Fruit fly (Drosophila melanogaster) whole organism, embryonic: ENCODE data around the gene CG34303.

Experiments used
- CG10543 ChIP-seq: fragments of 200-800 bp; sonication (Bioruptor generic); optimal IDR thresholded peaks from 3 replicates; lab custom pipeline; 2017; ENCODE audit warnings: missing biosample characterization, mild to moderate bottlenecking, missing genetic modification characterization, moderate library complexity
- CG11085 ChIP-seq: fragments of 200-800 bp; sonication (Bioruptor generic); IDR thresholded peaks from 2 replicates; pipeline ENCODE4 v1.3.6; 2022; ENCODE audit warnings: missing biosample characterization, missing genetic modification characterization
- CG12071 ChIP-seq: fragments of 200-800 bp; sonication (Bioruptor generic); optimal IDR thresholded peaks from 3 replicates; lab custom pipeline; 2018; ENCODE audit warnings: missing biosample characterization, mild to moderate bottlenecking, missing genetic modification characterization
- CG13296 ChIP-seq: fragments of 200-800 bp; sonication (Bioruptor generic); optimal IDR thresholded peaks from 3 replicates; lab custom pipeline; 2018; ENCODE audit warnings: missing biosample characterization, mild to moderate bottlenecking, missing genetic modification characterization
- CG14050 ChIP-seq: fragments of 200-800 bp; sonication (Bioruptor generic); IDR thresholded peaks from 3 replicates; pipeline ENCODE4 v1.3.6; 2022; ENCODE audit warnings: missing biosample characterization, missing genetic modification characterization
- CG14441 ChIP-seq: fragments of 200-800 bp; sonication (Bioruptor generic); IDR thresholded peaks from 2 replicates; pipeline ENCODE4 v1.3.6; 2022; ENCODE audit warnings: missing biosample characterization, missing genetic modification characterization
- CG15073 ChIP-seq: fragments of 200-800 bp; sonication (Bioruptor generic); optimal IDR thresholded peaks from 2 replicates; lab custom pipeline; 2016; ENCODE audit warnings: missing biosample characterization, missing genetic modification characterization
- CG17361 ChIP-seq: fragments of 200-800 bp; sonication (Bioruptor generic); IDR thresholded peaks from 3 replicates; pipeline ENCODE4 v1.3.6; 2022; ENCODE audit warnings: missing biosample characterization, missing genetic modification characterization
- CG17912 ChIP-seq: fragments of 200-800 bp; sonication (Bioruptor generic); optimal IDR thresholded peaks from 2 replicates; lab custom pipeline; 2018; ENCODE audit warnings: missing biosample characterization, mild to moderate bottlenecking, missing genetic modification characterization
- CG18599 ChIP-seq: fragments of 200-800 bp; sonication (Bioruptor generic); optimal IDR thresholded peaks from 3 replicates; lab custom pipeline; 2017; ENCODE audit warnings: missing biosample characterization, missing genetic modification characterization, mild to moderate bottlenecking, moderate library complexity, missing genetic modification reagents
- CG3065 ChIP-seq: fragments of 200-800 bp; sonication (Bioruptor generic); optimal IDR thresholded peaks from 2 replicates; lab custom pipeline; 2016; ENCODE audit warnings: missing biosample characterization, missing genetic modification characterization
- CG4360 ChIP-seq: fragments of 200-800 bp; sonication (Bioruptor generic); IDR thresholded peaks from 2 replicates; pipeline ENCODE4 v1.3.6; 2022; ENCODE audit warnings: missing biosample characterization, missing genetic modification characterization
- CG5953 ChIP-seq: fragments of 200-800 bp; sonication (Bioruptor generic); IDR thresholded peaks from 2 replicates; pipeline ENCODE4 v1.3.6; 2022; ENCODE audit warnings: missing biosample characterization, missing genetic modification characterization
- CG8281 ChIP-seq: fragments of 200-800 bp; sonication (Bioruptor generic); optimal IDR thresholded peaks from 2 replicates; lab custom pipeline; 2018; ENCODE audit warnings: missing biosample characterization, mild to moderate bottlenecking, missing genetic modification characterization, moderate library complexity
- CTCF ChIP-seq: fragments of 200-800 bp; sonication (Bioruptor generic); optimal IDR thresholded peaks from 2 replicates; lab custom pipeline; 2017; ENCODE audit warnings: missing biosample characterization, mild to moderate bottlenecking, missing genetic modification characterization, moderate library complexity
- D19A ChIP-seq: fragments of 200-800 bp; optimal IDR thresholded peaks from 3 replicates; lab custom pipeline; 2019; ENCODE audit warnings: missing biosample characterization, mild to moderate bottlenecking, missing genetic modification characterization, moderate library complexity
- D19B ChIP-seq: fragments of 200-800 bp; sonication (Bioruptor generic); optimal IDR thresholded peaks from 2 replicates; lab custom pipeline; 2017; ENCODE audit warnings: missing biosample characterization, mild to moderate bottlenecking, missing genetic modification characterization
- Hr39 ChIP-seq: fragments of >200 bp; optimal IDR thresholded peaks from 2 replicates; lab custom pipeline; 2017
- Meics ChIP-seq: fragments of 200-800 bp; sonication (Bioruptor generic); optimal IDR thresholded peaks from 2 replicates; lab custom pipeline; 2017; ENCODE audit warnings: missing biosample characterization, mild to moderate bottlenecking, missing genetic modification characterization
- NFAT ChIP-seq: fragments of 200-800 bp; sonication (Bioruptor generic); IDR thresholded peaks from 2 replicates; pipeline ENCODE4 v1.3.6; 2022; ENCODE audit warnings: missing biosample characterization, missing genetic modification characterization
- Nf-YC ChIP-seq: fragments of 200-800 bp; optimal IDR thresholded peaks from 3 replicates; lab custom pipeline; 2019; ENCODE audit warnings: missing biosample characterization, mild to moderate bottlenecking, missing genetic modification characterization, moderate library complexity
- NfI ChIP-seq: fragments of 200-800 bp; sonication (Bioruptor generic); optimal IDR thresholded peaks from 3 replicates; lab custom pipeline; 2018; ENCODE audit warnings: missing biosample characterization, mild to moderate bottlenecking, missing genetic modification characterization, moderate library complexity
- Oaz ChIP-seq: fragments of 200-800 bp; sonication (Bioruptor generic); IDR thresholded peaks from 2 replicates; pipeline ENCODE4 v1.3.6; 2022; ENCODE audit warnings: missing biosample characterization, missing genetic modification characterization
- Optix ChIP-seq: fragments of 200-800 bp; sonication (Bioruptor generic); IDR thresholded peaks from 3 replicates; pipeline ENCODE4 v1.3.6; 2022; ENCODE audit warnings: missing biosample characterization, missing genetic modification characterization
- Ptx1 ChIP-seq: fragments of 200-800 bp; sonication (Bioruptor generic); IDR thresholded peaks from 2 replicates; pipeline ENCODE4 v1.3.6; 2022; ENCODE audit warnings: missing biosample characterization, missing genetic modification characterization
- Scr ChIP-seq: fragments of 200-800 bp; sonication (Bioruptor generic); IDR thresholded peaks from 2 replicates; pipeline ENCODE4 v1.3.6; 2022; ENCODE audit warnings: missing biosample characterization, missing genetic modification characterization; ENCODE audit not compliant: partially characterized antibody
- Six4 ChIP-seq: fragments of 200-800 bp; sonication (Bioruptor generic); optimal IDR thresholded peaks from 2 replicates; lab custom pipeline; 2016; ENCODE audit warnings: missing biosample characterization, missing genetic modification characterization
- Sox102F ChIP-seq: fragments of 200-800 bp; sonication (Bioruptor generic); optimal IDR thresholded peaks from 2 replicates; lab custom pipeline; 2018; ENCODE audit warnings: missing biosample characterization, mild to moderate bottlenecking, missing genetic modification characterization, moderate library complexity
- Sry-δ ChIP-seq: fragments of 200-800 bp; sonication (Bioruptor generic); optimal IDR thresholded peaks from 2 replicates; lab custom pipeline; 2016; ENCODE audit warnings: missing biosample characterization, missing genetic modification characterization
- ap ChIP-seq: fragments of 200-800 bp; sonication (Bioruptor generic); IDR thresholded peaks from 2 replicates; pipeline ENCODE4 v1.3.6; 2022; ENCODE audit warnings: missing biosample characterization, missing genetic modification characterization
- croc ChIP-seq: fragments of 200-800 bp; sonication (Bioruptor generic); conservative IDR thresholded peaks from 3 replicates; pipeline ENCODE4 v1.3.6; 2022; ENCODE audit warnings: missing biosample characterization, missing genetic modification characterization
- danr ChIP-seq: fragments of 200-800 bp; sonication (Bioruptor generic); IDR thresholded peaks from 2 replicates; pipeline ENCODE4 v1.3.6; 2022; ENCODE audit warnings: missing biosample characterization, missing genetic modification characterization
- dysf ChIP-seq: fragments of 200-800 bp; sonication (Bioruptor generic); IDR thresholded peaks from 3 replicates; pipeline ENCODE4 v1.3.6; 2022; ENCODE audit warnings: missing biosample characterization, missing genetic modification characterization
- emc ChIP-seq: fragments of 200-800 bp; sonication (Bioruptor generic); optimal IDR thresholded peaks from 2 replicates; lab custom pipeline; 2016; ENCODE audit warnings: missing biosample characterization, missing genetic modification characterization
- fd102C ChIP-seq: fragments of 200-800 bp; sonication (Bioruptor generic); optimal IDR thresholded peaks from 2 replicates; lab custom pipeline; 2018; ENCODE audit warnings: missing biosample characterization, mild to moderate bottlenecking, missing genetic modification characterization, moderate library complexity
- fd64A ChIP-seq: fragments of 200-800 bp; sonication (Bioruptor generic); optimal IDR thresholded peaks from 3 replicates; lab custom pipeline; 2018; ENCODE audit warnings: missing biosample characterization, mild to moderate bottlenecking, missing genetic modification characterization
- gem ChIP-seq: fragments of 200-800 bp; sonication (Bioruptor generic); optimal IDR thresholded peaks from 2 replicates; lab custom pipeline; 2019; ENCODE audit warnings: missing biosample characterization, mild to moderate bottlenecking, missing genetic modification characterization, moderate library complexity
- jing ChIP-seq: fragments of 200-800 bp; sonication (Bioruptor generic); optimal IDR thresholded peaks from 2 replicates; lab custom pipeline; 2018; ENCODE audit warnings: missing biosample characterization, mild to moderate bottlenecking, missing genetic modification characterization
- knrl ChIP-seq: fragments of 200-800 bp; sonication (Bioruptor generic); IDR thresholded peaks from 3 replicates; pipeline ENCODE4 v1.3.6; 2022; ENCODE audit warnings: missing biosample characterization, missing genetic modification characterization; ENCODE audit not compliant: partially characterized antibody
- lmd ChIP-seq: fragments of 200-800 bp; sonication (Bioruptor generic); IDR thresholded peaks from 2 replicates; pipeline ENCODE4 v1.3.6; 2022; ENCODE audit warnings: missing biosample characterization, missing genetic modification characterization
- nerfin-1 ChIP-seq: fragments of 200-800 bp; sonication (Bioruptor generic); optimal IDR thresholded peaks from 3 replicates; lab custom pipeline; 2019; ENCODE audit warnings: missing biosample characterization, mild to moderate bottlenecking, missing genetic modification characterization, moderate library complexity
- nmo ChIP-seq: fragments of 200-800 bp; sonication (Bioruptor generic); optimal IDR thresholded peaks from 2 replicates; lab custom pipeline; 2018; ENCODE audit warnings: missing biosample characterization, mild to moderate bottlenecking, missing genetic modification characterization, moderate library complexity
- oc ChIP-seq: fragments of 200-800 bp; sonication (Bioruptor generic); optimal IDR thresholded peaks from 2 replicates; lab custom pipeline; 2018; ENCODE audit warnings: missing biosample characterization, mild to moderate bottlenecking, missing genetic modification characterization, moderate library complexity
- org-1 ChIP-seq: fragments of 200-800 bp; sonication (Bioruptor generic); optimal IDR thresholded peaks from 2 replicates; lab custom pipeline; 2017; ENCODE audit warnings: missing biosample characterization, missing genetic modification characterization
- pnt ChIP-seq: fragments of 200-800 bp; sonication (Bioruptor generic); optimal IDR thresholded peaks from 3 replicates; lab custom pipeline; 2016; ENCODE audit warnings: missing biosample characterization, missing genetic modification characterization
- pros ChIP-seq: fragments of 200-800 bp; sonication (Bioruptor generic); optimal IDR thresholded peaks from 3 replicates; lab custom pipeline; 2019; ENCODE audit warnings: missing biosample characterization, mild to moderate bottlenecking, missing genetic modification characterization, moderate library complexity
- rib ChIP-seq: fragments of 200-800 bp; sonication (Bioruptor generic); IDR thresholded peaks from 2 replicates; pipeline ENCODE4 v1.3.6; 2022; ENCODE audit warnings: missing biosample characterization, missing genetic modification characterization
- ro ChIP-seq: fragments of 200-800 bp; sonication (Bioruptor generic); IDR thresholded peaks from 2 replicates; pipeline ENCODE4 v1.3.6; 2022; ENCODE audit warnings: missing biosample characterization, missing genetic modification characterization
- run ChIP-seq: fragments of 200-800 bp; sonication (Bioruptor generic); optimal IDR thresholded peaks from 3 replicates; lab custom pipeline; 2018; ENCODE audit warnings: missing biosample characterization, mild to moderate bottlenecking, missing genetic modification characterization
- slp2 ChIP-seq: fragments of 200-800 bp; sonication (Bioruptor generic); optimal IDR thresholded peaks from 2 replicates; lab custom pipeline; 2016; ENCODE audit warnings: missing biosample characterization, missing genetic modification characterization

Gene CG34303

dm6 chr3R:10150555-10150954 lies 1.1 kb downstream of the CG34303 start (continued):
- no peak for TF ChIP-seq ro (GFP tag; lab: Robert Waterston, UW)
- TF ChIP-seq Scr, result no peak
- peak; percentile 13; the same call in 1 of the 2 replicates for TF ChIP-seq ap (GFP tag; lab: Robert Waterston, UW)
- TF ChIP-seq Sry-δ (GFP tag; lab: Kevin White, UChicago), result no peak
- TF ChIP-seq nerfin-1 (tag; lab: Kevin White, UChicago), result no peak
- peak; percentile 19 for TF ChIP-seq fd64A (GFP tag; lab: Kevin White, UChicago)
- no peak for TF ChIP-seq NFAT (GFP tag; lab: Robert Waterston, UW)
- no peak for TF ChIP-seq fd102C (GFP tag; lab: Kevin White, UChicago)
- no peak for TF ChIP-seq knrl (GFP tag; lab: Robert Waterston, UW)
- TF ChIP-seq CTCF, result no peak
- no peak for TF ChIP-seq org-1 (GFP tag; lab: Kevin White, UChicago)
- TF ChIP-seq CG12071 (GFP tag; lab: Kevin White, UChicago), result peak; percentile 6
- TF ChIP-seq CG14441 (GFP tag; lab: Robert Waterston, UW), result 0 out of 2 replicates have a peak, but pooled peaks have one; percentile 21
- no peak for TF ChIP-seq Oaz (GFP tag; lab: Robert Waterston, UW)
- TF ChIP-seq CG14050 (GFP tag; lab: Robert Waterston, UW), result peak; percentile 49; the same call in 1 of the 3 replicates
- peak; percentile 37; the same call in 1 of the 3 replicates for TF ChIP-seq Optix (GFP tag; lab: Robert Waterston, UW)
- TF ChIP-seq pnt (GFP tag; lab: Kevin White, UChicago), result no peak
- TF ChIP-seq CG4360 (GFP tag; lab: Robert Waterston, UW), result peak; percentile 53

dm6 chr3R:10149667-10150398 lies 1.8 kb downstream of the CG34303 start:
- TF ChIP-seq CG5953, result no peak
- TF ChIP-seq Six4 (GFP tag; lab: Kevin White, UChicago), result no peak
- TF ChIP-seq CG3065 (GFP tag; lab: Kevin White, UChicago), result no peak
- TF ChIP-seq CG17912 (GFP tag; lab: Kevin White, UChicago), result no peak
- no peak for TF ChIP-seq danr (GFP tag; lab: Robert Waterston, UW)
- no peak for TF ChIP-seq NfI (GFP tag; lab: Kevin White, UChicago)
- TF ChIP-seq D19B (GFP tag; lab: Kevin White, UChicago), result no peak
- no peak for TF ChIP-seq CG18599 (GFP tag; lab: Kevin White, UChicago)
- TF ChIP-seq CG11085 (GFP tag; lab: Robert Waterston, UW), result no peak
- no peak for TF ChIP-seq dysf
- no peak for TF ChIP-seq CG10543 (GFP tag; lab: Kevin White, UChicago)
- TF ChIP-seq CG15073 (GFP tag; lab: Kevin White, UChicago), result no peak
- no peak for TF ChIP-seq slp2 (GFP tag; lab: Kevin White, UChicago)
- TF ChIP-seq CG4360 (GFP tag; lab: Robert Waterston, UW), result no peak
- no peak for TF ChIP-seq Nf-YC (tag; lab: Kevin White, UChicago)
- TF ChIP-seq CG17361 (GFP tag; lab: Robert Waterston, UW), result peak; percentile 21; the same call in 1 of the 3 replicates
- TF ChIP-seq Oaz (GFP tag; lab: Robert Waterston, UW), result no peak
- TF ChIP-seq CG8281 (tag; lab: Kevin White, UChicago), result no peak
- no peak for TF ChIP-seq emc
- TF ChIP-seq rib, result no peak
- no peak for TF ChIP-seq Ptx1 (GFP tag; lab: Robert Waterston, UW)
- no peak for TF ChIP-seq lmd (GFP tag; lab: Robert Waterston, UW)
- TF ChIP-seq CG13296, result no peak
- peak; percentile 7 for TF ChIP-seq nmo (GFP tag; lab: Kevin White, UChicago)
- no peak for TF ChIP-seq pros (GFP tag; lab: Kevin White, UChicago)
- TF ChIP-seq Meics (GFP tag; lab: Kevin White, UChicago), result no peak
- no peak for TF ChIP-seq D19A (tag; lab: Kevin White, UChicago)
- peak; percentile 19 for TF ChIP-seq Sox102F (GFP tag; lab: Kevin White, UChicago)
- no peak for TF ChIP-seq croc
- TF ChIP-seq oc (tag; lab: Kevin White, UChicago), result peak; percentile 23
- no peak for TF ChIP-seq jing (GFP tag; lab: Kevin White, UChicago)
- TF ChIP-seq Hr39 (lab: Kevin White, UChicago), result no peak
- TF ChIP-seq run (tag; lab: Kevin White, UChicago), result no peak
- TF ChIP-seq gem (tag; lab: Kevin White, UChicago), result peak; percentile 10
